Fruit fly (Drosophila melanogaster) whole organism, prepupa: ENCODE data around the gene Top3alpha.

Experiments used
- Blimp-1 ChIP-seq: fragments of 200-800 bp; sonication (Bioruptor generic); optimal IDR thresholded peaks from 3 replicates; lab custom pipeline; 2017; ENCODE audit warnings: missing biosample characterization, missing genetic modification characterization, mild to moderate bottlenecking, moderate library complexity, missing genetic modification reagents
- CG10669 ChIP-seq: fragments of 200-800 bp; sonication (Bioruptor generic); optimal IDR thresholded peaks from 3 replicates; lab custom pipeline; 2018; ENCODE audit warnings: missing biosample characterization, mild to moderate bottlenecking, missing genetic modification characterization, moderate library complexity
- CG3919 ChIP-seq: fragments of 200-800 bp; sonication (Bioruptor generic); optimal IDR thresholded peaks from 3 replicates; lab custom pipeline; 2016; ENCODE audit warnings: missing biosample characterization, missing genetic modification characterization
- CG6276 ChIP-seq: fragments of 200-800 bp; sonication (Bioruptor generic); optimal IDR thresholded peaks from 2 replicates; lab custom pipeline; 2017; ENCODE audit warnings: missing biosample characterization, mild to moderate bottlenecking, missing genetic modification characterization
- CG6854 ChIP-seq: fragments of 200-800 bp; sonication (Bioruptor generic); optimal IDR thresholded peaks from 2 replicates; lab custom pipeline; 2017; ENCODE audit warnings: missing biosample characterization, mild to moderate bottlenecking, missing genetic modification characterization
- Eip75B ChIP-seq: fragments of 200-800 bp; sonication (Bioruptor generic); optimal IDR thresholded peaks from 3 replicates; lab custom pipeline; 2016; ENCODE audit warnings: missing biosample characterization, missing genetic modification characterization
- Gug ChIP-seq: fragments of 200-800 bp; sonication (Bioruptor generic); IDR thresholded peaks from 2 replicates; pipeline ENCODE4 v1.3.6; 2022; ENCODE audit warnings: missing biosample characterization, missing genetic modification characterization
- Hr39 ChIP-seq: fragments of 200-800 bp; sonication (Bioruptor generic); optimal IDR thresholded peaks from 2 replicates; lab custom pipeline; 2016; ENCODE audit warnings: missing biosample characterization, missing genetic modification characterization
- OdsH ChIP-seq: fragments of 200-800 bp; sonication (Bioruptor generic); optimal IDR thresholded peaks from 3 replicates; lab custom pipeline; 2016; ENCODE audit warnings: missing biosample characterization, missing genetic modification characterization
- Sox102F ChIP-seq: fragments of 200-800 bp; sonication (Bioruptor generic); optimal IDR thresholded peaks from 2 replicates; lab custom pipeline; 2016; ENCODE audit warnings: missing biosample characterization, mild to moderate bottlenecking, missing genetic modification characterization
- Sox15 ChIP-seq: fragments of 200-800 bp; sonication (Bioruptor generic); optimal IDR thresholded peaks from 3 replicates; lab custom pipeline; 2016; ENCODE audit warnings: missing biosample characterization, missing genetic modification characterization
- acj6 ChIP-seq: fragments of 200-800 bp; sonication (Bioruptor generic); optimal IDR thresholded peaks from 3 replicates; lab custom pipeline; 2016; ENCODE audit warnings: missing biosample characterization, missing genetic modification characterization
- dsx ChIP-seq: fragments of 200-800 bp; optimal IDR thresholded peaks from 3 replicates; lab custom pipeline; 2019; ENCODE audit warnings: missing biosample characterization, mild to moderate bottlenecking, missing genetic modification characterization, moderate library complexity; ENCODE audit not compliant: poor library complexity, severe bottlenecking

DNA sequence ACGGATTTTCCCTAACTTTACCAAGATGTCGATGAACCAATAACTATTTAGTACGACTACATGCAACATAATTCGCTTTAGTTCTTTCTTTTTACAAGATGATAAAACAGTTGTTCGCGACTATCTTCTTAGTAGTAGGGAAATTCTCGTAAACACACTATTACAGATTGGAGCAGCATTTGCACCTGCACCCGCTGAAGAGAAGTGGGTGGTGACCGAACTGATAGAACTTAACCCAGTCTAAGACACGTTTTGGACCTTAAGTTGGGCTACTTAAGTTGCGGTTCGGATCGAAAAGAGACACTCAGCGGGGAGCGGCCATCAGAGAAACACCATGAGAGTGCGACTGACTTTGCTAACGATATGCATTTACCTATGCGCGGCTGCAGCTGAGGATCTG lies 10.8 kb upstream of the Top3alpha start, which contains the start of gene CG13083:
- TF ChIP-seq CG6276 (no peak), Eip75B (GFP tag; lab: Kevin White, UChicago) (no peak), Gug (GFP tag; lab: Robert Waterston, UW) (no peak), CG10669 (no peak), Sox15 (GFP tag; lab: Kevin White, UChicago) (no peak), OdsH (GFP tag; lab: Kevin White, UChicago) (no peak), CG3919 (no peak), CG6854 (no peak), acj6 (GFP tag; lab: Kevin White, UChicago) (no peak), Blimp-1 (GFP tag; lab: Kevin White, UChicago) (no peak), Sox102F (GFP tag; lab: Kevin White, UChicago) (no peak), Hr39 (no peak), dsx (no peak)
